Worm (Caenorhabditis elegans) whole organism, young adult: ENCODE measurements around the gene lys-6.
A peak's percentile ranks its signal among the peaks of the same experiment; 100 is the strongest.

Experiments
- B0019.2 ChIP-seq: fragments of 200-800 bp; sonication (Bioruptor generic); conservative IDR thresholded peaks from 2 replicates; pipeline ENCODE4 v1.3.6; 2022; ENCODE audit warnings: missing genetic modification reagents, missing genetic modification characterization, missing compliant biosample characterization
- F23B12.7 ChIP-seq: sonication (generic microtip); optimal IDR thresholded peaks from 2 replicates; lab custom pipeline; 2017; ENCODE audit warnings: missing genetic modification characterization, mild to moderate bottlenecking, missing compliant biosample characterization, antibody characterized with exemption, moderate library complexity; ENCODE audit not compliant: insufficient read depth
- F39B2.1 ChIP-seq: fragments of 200-800 bp; sonication (Bioruptor generic); IDR thresholded peaks from 2 replicates; pipeline ENCODE4 v1.3.6; 2022; ENCODE audit warnings: missing genetic modification reagents, missing genetic modification characterization, missing compliant biosample characterization
- F55B11.4 ChIP-seq: sonication (generic microtip); optimal IDR thresholded peaks from 2 replicates; lab custom pipeline; 2016; ENCODE audit warnings: missing compliant biosample characterization, missing genetic modification characterization, borderline replicate concordance; ENCODE audit not compliant: insufficient read depth
- F57A8.1 ChIP-seq: fragments of 200-800 bp; sonication (Bioruptor generic); optimal IDR thresholded peaks from 2 replicates; lab custom pipeline; 2018; ENCODE audit warnings: mild to moderate bottlenecking, missing genetic modification characterization, moderate library complexity, missing compliant biosample characterization
- F57C9.4 ChIP-seq: sonication (generic microtip); optimal IDR thresholded peaks from 2 replicates; lab custom pipeline; 2017; ENCODE audit warnings: mild to moderate bottlenecking, missing genetic modification characterization, missing compliant biosample characterization
- K11D2.4 ChIP-seq: fragments of 200-800 bp; sonication (Bioruptor generic); IDR thresholded peaks from 2 replicates; pipeline ENCODE4 v1.3.6; 2022; ENCODE audit warnings: missing genetic modification reagents, missing genetic modification characterization, missing compliant biosample characterization
- K12H6.12 ChIP-seq: fragments of 200-800 bp; sonication (Bioruptor generic); optimal IDR thresholded peaks from 2 replicates; lab custom pipeline; 2018; ENCODE audit warnings: mild to moderate bottlenecking, missing genetic modification characterization, missing compliant biosample characterization
- T26A5.8 ChIP-seq: sonication (generic microtip); optimal IDR thresholded peaks from 2 replicates; lab custom pipeline; 2016; ENCODE audit warnings: missing genetic modification characterization, missing compliant biosample characterization
- Y53F4B.3 ChIP-seq: fragments of 200-800 bp; sonication (Bioruptor generic); IDR thresholded peaks from 2 replicates; pipeline ENCODE4 v1.3.6; 2022; ENCODE audit warnings: missing genetic modification reagents, missing genetic modification characterization, missing compliant biosample characterization
- Y67H2A.10 ChIP-seq: fragments of 200-800 bp; sonication (Bioruptor generic); conservative IDR thresholded peaks from 2 replicates; pipeline ENCODE4 v1.3.6; 2022; ENCODE audit warnings: missing genetic modification reagents, missing genetic modification characterization, missing compliant biosample characterization
- Y95B8A.8 ChIP-seq: fragments of 200-800 bp; sonication (Bioruptor generic); IDR thresholded peaks from 2 replicates; pipeline ENCODE4 v1.3.6; 2022; ENCODE audit warnings: missing genetic modification reagents, missing genetic modification characterization, missing compliant biosample characterization
- ZK185.1 ChIP-seq: sonication (generic microtip); optimal IDR thresholded peaks from 2 replicates; lab custom pipeline; 2016; ENCODE audit warnings: mild to moderate bottlenecking, missing genetic modification characterization, missing compliant biosample characterization; ENCODE audit not compliant: poor library complexity, severe bottlenecking
- akir-1 ChIP-seq: fragments of 200-800 bp; sonication (Bioruptor generic); optimal IDR thresholded peaks from 2 replicates; lab custom pipeline; 2018; ENCODE audit warnings: mild to moderate bottlenecking, missing genetic modification characterization, moderate library complexity, missing compliant biosample characterization
- attf-6 ChIP-seq: fragments of 200-800 bp; sonication (Bioruptor generic); IDR thresholded peaks from 2 replicates; pipeline ENCODE4 v1.3.6; 2022; ENCODE audit warnings: missing genetic modification reagents, missing genetic modification characterization, missing compliant biosample characterization
- bed-1 ChIP-seq: fragments of 200-800 bp; sonication (Bioruptor generic); IDR thresholded peaks from 2 replicates; pipeline ENCODE4 v1.3.6; 2022; ENCODE audit warnings: missing genetic modification reagents, missing genetic modification characterization, missing compliant biosample characterization
- ccch-3 ChIP-seq: fragments of 200-800 bp; sonication (Bioruptor generic); optimal IDR thresholded peaks from 2 replicates; lab custom pipeline; 2018; ENCODE audit warnings: mild to moderate bottlenecking, missing genetic modification characterization, missing compliant biosample characterization
- cebp-1 ChIP-seq, 2 experiments: fragments of 200-800 bp in 1 of 2; sonication (Bioruptor generic) in 1 of 2; sonication (generic microtip) in 1 of 2; IDR thresholded peaks in 1 of 2; optimal IDR thresholded peaks in 1 of 2; 2 replicates each; pipeline versions ENCODE4 v1.3.6 to Lab custom; 2017 to 2022; ENCODE audit warnings: missing compliant biosample characterization in 2 of 2, missing genetic modification characterization in 2 of 2, mild to moderate bottlenecking in 1 of 2, missing genetic modification reagents in 1 of 2, moderate library complexity in 1 of 2
- ceh-27 ChIP-seq: fragments of 200-800 bp; sonication (Bioruptor generic); optimal IDR thresholded peaks from 2 replicates; lab custom pipeline; 2018; ENCODE audit warnings: mild to moderate bottlenecking, missing genetic modification characterization, moderate library complexity, missing compliant biosample characterization
- ceh-40 ChIP-seq: fragments of 200-800 bp; sonication (Bioruptor generic); IDR thresholded peaks from 2 replicates; pipeline ENCODE4 v1.3.6; 2022; ENCODE audit warnings: missing genetic modification characterization, missing compliant biosample characterization
- ceh-58 ChIP-seq: fragments of 200-800 bp; sonication (Bioruptor generic); IDR thresholded peaks from 2 replicates; pipeline ENCODE4 v1.3.6; 2022; ENCODE audit warnings: missing genetic modification characterization, missing compliant biosample characterization
- ceh-91 ChIP-seq: fragments of 200-800 bp; sonication (Bioruptor generic); IDR thresholded peaks from 2 replicates; pipeline ENCODE4 v1.3.6; 2022; ENCODE audit warnings: missing genetic modification reagents, missing genetic modification characterization, missing compliant biosample characterization
- chd-7 ChIP-seq: sonication (generic microtip); optimal IDR thresholded peaks from 2 replicates; lab custom pipeline; 2016; ENCODE audit warnings: mild to moderate bottlenecking, missing genetic modification characterization, moderate library complexity, missing compliant biosample characterization
- dpff-1 ChIP-seq: sonication (generic microtip); optimal IDR thresholded peaks from 2 replicates; lab custom pipeline; 2017; ENCODE audit warnings: mild to moderate bottlenecking, missing genetic modification characterization, missing compliant biosample characterization
- efl-1 ChIP-seq: fragments of 150-350 bp; optimal IDR thresholded peaks from 2 replicates; lab custom pipeline; 2014; ENCODE audit warnings: missing biosample characterization, missing genetic modification reagents, missing genetic modification characterization
- ets-4 ChIP-seq: fragments of 200-800 bp; sonication (Bioruptor generic); optimal IDR thresholded peaks from 2 replicates; lab custom pipeline; 2018; ENCODE audit warnings: mild to moderate bottlenecking, missing genetic modification characterization, missing compliant biosample characterization
- gei-17 ChIP-seq: fragments of 200-800 bp; sonication (Bioruptor generic); optimal IDR thresholded peaks from 2 replicates; lab custom pipeline; 2018; ENCODE audit warnings: mild to moderate bottlenecking, missing genetic modification characterization, missing compliant biosample characterization
- him-1 ChIP-seq: sonication (generic microtip); optimal IDR thresholded peaks from 2 replicates; lab custom pipeline; 2016; ENCODE audit warnings: missing genotype, missing genetic modification reagents, missing genetic modification characterization, missing compliant biosample characterization
- lin-26 ChIP-seq: fragments of 200-800 bp; sonication (Bioruptor generic); IDR thresholded peaks from 2 replicates; pipeline ENCODE4 v1.3.6; 2022; ENCODE audit warnings: missing genetic modification reagents, missing genetic modification characterization, missing compliant biosample characterization
- lin-35 ChIP-seq, 3 experiments: fragments of 150-350 bp in 2 of 3; sonication (generic microtip) in 1 of 3; optimal IDR thresholded peaks; 2 replicates each; lab custom pipeline; 2014 to 2018; ENCODE audit warnings: missing biosample characterization in 3 of 3, missing genetic modification characterization in 3 of 3, missing genetic modification reagents in 3 of 3
- madf-3 ChIP-seq: fragments of 200-800 bp; sonication (Bioruptor generic); IDR thresholded peaks from 2 replicates; pipeline ENCODE4 v1.3.6; 2022; ENCODE audit warnings: missing genetic modification reagents, missing genetic modification characterization, missing compliant biosample characterization
- madf-8 ChIP-seq: fragments of 200-800 bp; sonication (Bioruptor generic); conservative IDR thresholded peaks from 2 replicates; pipeline ENCODE4 v1.3.6; 2022; ENCODE audit warnings: missing genetic modification reagents, missing genetic modification characterization, missing compliant biosample characterization
- mcd-1 ChIP-seq: fragments of 200-800 bp; sonication (Bioruptor generic); IDR thresholded peaks from 2 replicates; pipeline ENCODE4 v1.3.6; 2022; ENCODE audit warnings: missing genetic modification reagents, missing genetic modification characterization, missing compliant biosample characterization
- mel-28 ChIP-seq: sonication (generic microtip); optimal IDR thresholded peaks from 2 replicates; lab custom pipeline; 2016; ENCODE audit warnings: borderline replicate concordance, mild to moderate bottlenecking, missing genetic modification characterization, missing compliant biosample characterization
- mes-4 ChIP-seq: sonication (generic microtip); optimal IDR thresholded peaks from 2 replicates; lab custom pipeline; 2016; ENCODE audit warnings: missing genotype, missing genetic modification characterization, missing compliant biosample characterization
- nfya-1 ChIP-seq: sonication (generic microtip); optimal IDR thresholded peaks from 2 replicates; lab custom pipeline; 2017; ENCODE audit warnings: antibody characterized with exemption, missing compliant biosample characterization, missing genetic modification characterization, borderline replicate concordance; ENCODE audit not compliant: insufficient read depth
- nfyb-1 ChIP-seq: fragments of 200-800 bp; sonication (Bioruptor generic); IDR thresholded peaks from 2 replicates; pipeline ENCODE4 v1.3.6; 2022; ENCODE audit warnings: missing genetic modification reagents, missing genetic modification characterization, missing compliant biosample characterization
- nhr-80 ChIP-seq: sonication (generic microtip); optimal IDR thresholded peaks from 2 replicates; lab custom pipeline; 2016; ENCODE audit warnings: missing genetic modification characterization, missing compliant biosample characterization
- rcor-1 ChIP-seq: fragments of 200-800 bp; sonication (Bioruptor generic); IDR thresholded peaks from 2 replicates; pipeline ENCODE4 v1.3.6; 2022; ENCODE audit warnings: missing genetic modification reagents, missing genetic modification characterization, missing compliant biosample characterization
- repo-1 ChIP-seq: sonication (generic microtip); optimal IDR thresholded peaks from 2 replicates; lab custom pipeline; 2017; ENCODE audit warnings: mild to moderate bottlenecking, missing genetic modification characterization, missing compliant biosample characterization
- rpc-1 ChIP-seq, 2 experiments: fragments of 150-350 bp in 1 of 2; sonication (generic microtip) in 1 of 2; optimal IDR thresholded peaks; 2 replicates each; lab custom pipeline; 2014 to 2018; ENCODE audit warnings: missing biosample characterization in 1 of 2, missing genetic modification characterization in 1 of 2, missing genetic modification reagents in 1 of 2, missing genotype in 1 of 2
- snpc-1.3 ChIP-seq: sonication (generic microtip); optimal IDR thresholded peaks from 2 replicates; lab custom pipeline; 2017; ENCODE audit warnings: missing genetic modification characterization, mild to moderate bottlenecking, missing compliant biosample characterization, antibody characterized with exemption, moderate library complexity, missing genotype, missing genetic modification reagents; ENCODE audit not compliant: insufficient read depth
- somi-1 ChIP-seq: fragments of 200-800 bp; sonication (Bioruptor generic); optimal IDR thresholded peaks from 2 replicates; lab custom pipeline; 2018; ENCODE audit warnings: mild to moderate bottlenecking, missing genetic modification characterization, missing compliant biosample characterization
- sptf-2 ChIP-seq: fragments of 200-800 bp; sonication (Bioruptor generic); optimal IDR thresholded peaks from 2 replicates; lab custom pipeline; 2018; ENCODE audit warnings: mild to moderate bottlenecking, missing genetic modification characterization, missing compliant biosample characterization
- tbx-9 ChIP-seq: sonication (generic microtip); optimal IDR thresholded peaks from 2 replicates; lab custom pipeline; 2016; ENCODE audit warnings: borderline replicate concordance, missing genetic modification characterization, inconsistent platforms, missing compliant biosample characterization
- tlf-1 ChIP-seq: fragments of 200-800 bp; sonication (Bioruptor generic); optimal IDR thresholded peaks from 2 replicates; lab custom pipeline; 2018; ENCODE audit warnings: mild to moderate bottlenecking, missing genetic modification characterization, missing compliant biosample characterization
- zfh-2 ChIP-seq: fragments of 200-800 bp; sonication (Bioruptor generic); conservative IDR thresholded peaks from 2 replicates; pipeline ENCODE4 v1.3.6; 2022; ENCODE audit warnings: missing genetic modification reagents, missing genetic modification characterization, missing compliant biosample characterization

lys-6 gene

DNA sequence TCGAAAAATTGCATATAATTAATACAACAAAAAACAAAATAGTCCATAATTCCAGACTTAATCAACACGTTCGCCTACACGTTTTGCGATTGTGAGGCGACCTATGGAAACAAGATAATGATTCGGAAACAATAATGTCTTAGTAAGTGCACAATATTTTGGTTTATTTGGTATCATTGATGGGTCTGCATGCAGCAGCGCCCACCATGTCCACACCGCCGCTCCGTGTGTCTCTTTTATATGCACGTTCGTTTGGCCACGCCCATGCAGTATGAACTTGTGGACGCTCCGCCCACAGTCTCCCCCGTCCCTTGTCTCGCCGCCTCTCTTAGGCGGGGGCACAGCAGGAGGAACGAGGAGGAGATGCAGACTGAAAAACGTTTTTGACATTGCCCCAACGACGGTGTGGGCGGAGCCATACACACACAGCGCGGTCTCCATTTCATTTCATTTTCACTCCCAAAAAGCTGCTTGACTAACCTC, 33.5 kb downstream of the lys-6 start, which contains the start of gene mig-38 (continued):
- TF ChIP-seq Y95B8A.8 (GFP tag; lab: Robert Waterston, UW): 0 out of 2 replicates have a peak, but pooled peaks have one; percentile 13
- peak; percentile 94 for TF ChIP-seq zfh-2 (GFP tag; lab: Robert Waterston, UW)
- no peak for TF ChIP-seq ceh-91
- no peak for TF ChIP-seq ceh-58 (GFP tag; lab: Robert Waterston, UW)
- TF ChIP-seq repo-1 (tag; lab: Kevin White, UChicago): peak; percentile 47
- no peak for TF ChIP-seq K11D2.4 (GFP tag; lab: Robert Waterston, UW)
- TF ChIP-seq mes-4 (tag; lab: Kevin White, UChicago): no peak
- TF ChIP-seq ceh-27 (GFP tag; lab: Kevin White, UChicago): peak; percentile 11
- TF ChIP-seq B0019.2 (GFP tag; lab: Robert Waterston, UW): no peak
- no peak for TF ChIP-seq rcor-1 (GFP tag; lab: Robert Waterston, UW)
- no peak for TF ChIP-seq ets-4 (GFP tag; lab: Kevin White, UChicago)
- peak; percentile 75 for TF ChIP-seq nhr-80 (tag; lab: Kevin White, UChicago)
- TF ChIP-seq cebp-1 (GFP tag; IDR thresholded peaks at IDR 0.05; lab: Robert Waterston, UW): no peak
- peak; percentile 54 for TF ChIP-seq cebp-1 (tag; optimal IDR thresholded peaks at IDR 0.05; lab: Kevin White, UChicago)
- TF ChIP-seq lin-26 (GFP tag; lab: Robert Waterston, UW): no peak
- no peak for TF ChIP-seq F55B11.4
- no peak for TF ChIP-seq mel-28 (tag; lab: Kevin White, UChicago)
- no peak for TF ChIP-seq F57C9.4
- no peak for TF ChIP-seq madf-8 (GFP tag; lab: Robert Waterston, UW)
- peak; percentile 22 for TF ChIP-seq somi-1 (GFP tag; lab: Kevin White, UChicago)
- TF ChIP-seq efl-1 (GFP tag; lab: Kevin White, UChicago): no peak
- TF ChIP-seq F39B2.1: no peak
- no peak for TF ChIP-seq dpff-1 (tag; lab: Kevin White, UChicago)
- no peak for TF ChIP-seq him-1 (tag; lab: Kevin White, UChicago)
- peak; percentile 48 for TF ChIP-seq chd-7 (tag; lab: Kevin White, UChicago)
- no peak for TF ChIP-seq T26A5.8 (tag; lab: Kevin White, UChicago)
- peak; percentile 3 for TF ChIP-seq akir-1 (GFP tag; lab: Kevin White, UChicago)
- TF ChIP-seq attf-6 (GFP tag; lab: Robert Waterston, UW): no peak
- no peak for TF ChIP-seq Y53F4B.3
- TF ChIP-seq F23B12.7 (tag; lab: Kevin White, UChicago): peak; percentile 53
- TF ChIP-seq mcd-1: peak; percentile 48; the same call in 1 of the 2 replicates
- TF ChIP-seq snpc-1.3 (tag; lab: Kevin White, UChicago): no peak
- no peak for TF ChIP-seq ZK185.1
- no peak for TF ChIP-seq madf-3 (GFP tag; lab: Robert Waterston, UW)
- TF ChIP-seq bed-1 (GFP tag; lab: Robert Waterston, UW): no peak
- peak; percentile 25 for TF ChIP-seq sptf-2
- no peak for TF ChIP-seq rpc-1 (optimal IDR thresholded peaks at IDR 0.05; lab: Kevin White, UChicago)
- no peak for TF ChIP-seq rpc-1 (tag; optimal IDR thresholded peaks at IDR 0.05; lab: Kevin White, UChicago)
- TF ChIP-seq F57A8.1 (GFP tag; lab: Kevin White, UChicago): no peak
- TF ChIP-seq tbx-9 (tag; lab: Kevin White, UChicago): no peak
- no peak for TF ChIP-seq Y67H2A.10 (GFP tag; lab: Robert Waterston, UW)
- TF ChIP-seq tlf-1 (GFP tag; lab: Kevin White, UChicago): no peak
- peak; percentile 52 for TF ChIP-seq K12H6.12 (tag; lab: Kevin White, UChicago)
- TF ChIP-seq ccch-3: no peak
- TF ChIP-seq ceh-40: no peak
- TF ChIP-seq gei-17 (GFP tag; lab: Kevin White, UChicago): peak; percentile 32
- no peak for TF ChIP-seq lin-35 (GFP tag; optimal IDR thresholded peaks at IDR 0.05; lab: Kevin White, UChicago)
- TF ChIP-seq nfyb-1 (GFP tag; lab: Robert Waterston, UW): no peak; the same call in 1 of the 2 replicates
- no peak for TF ChIP-seq nfya-1
